Fruit fly (Drosophila melanogaster) whole organism, embryonic: Measurements from ENCODE around the gene CG10365.

ENCODE experiments used
- ATbp ChIP-seq: fragments of 200-800 bp; sonication (Bioruptor generic); optimal IDR thresholded peaks from 2 replicates; lab custom pipeline; 2017; ENCODE audit warnings: missing biosample characterization, mild to moderate bottlenecking, missing genetic modification characterization, missing genetic modification reagents
- BEAF-32 ChIP-seq: fragments of 200-800 bp; sonication (Bioruptor generic); optimal IDR thresholded peaks from 3 replicates; lab custom pipeline; 2017; ENCODE audit warnings: missing biosample characterization, missing genetic modification characterization, mild to moderate bottlenecking, moderate library complexity, missing genetic modification reagents
- CG10267 ChIP-seq: fragments of 200-800 bp; sonication (Bioruptor generic); optimal IDR thresholded peaks from 2 replicates; lab custom pipeline; 2018; ENCODE audit warnings: missing biosample characterization, mild to moderate bottlenecking, missing genetic modification characterization, moderate library complexity
- CG11695 ChIP-seq: fragments of 200-800 bp; sonication (Bioruptor generic); IDR thresholded peaks from 3 replicates; pipeline ENCODE4 v1.3.6; 2022; ENCODE audit warnings: missing biosample characterization, missing genetic modification characterization
- CG12659 ChIP-seq: fragments of 200-800 bp; sonication (Bioruptor generic); optimal IDR thresholded peaks from 3 replicates; lab custom pipeline; 2017; ENCODE audit warnings: mild to moderate bottlenecking, missing biosample characterization, missing genetic modification reagents, missing genetic modification characterization
- CG13123 ChIP-seq: fragments of 200-800 bp; sonication (Bioruptor generic); optimal IDR thresholded peaks from 2 replicates; lab custom pipeline; 2016; ENCODE audit warnings: missing biosample characterization, missing genetic modification characterization
- CG1529 ChIP-seq: fragments of 200-800 bp; sonication (Bioruptor generic); optimal IDR thresholded peaks from 3 replicates; lab custom pipeline; 2018; ENCODE audit warnings: missing biosample characterization, missing genetic modification characterization
- CG17186 ChIP-seq: fragments of 200-800 bp; sonication (Bioruptor generic); optimal IDR thresholded peaks from 3 replicates; lab custom pipeline; 2017; ENCODE audit warnings: missing biosample characterization, missing genetic modification reagents, missing genetic modification characterization
- CG3163 ChIP-seq: fragments of 200-800 bp; sonication (Bioruptor generic); optimal IDR thresholded peaks from 3 replicates; lab custom pipeline; 2016; ENCODE audit warnings: missing biosample characterization, missing genetic modification characterization
- CG32772 ChIP-seq: fragments of 200-800 bp; sonication (Bioruptor generic); IDR thresholded peaks from 2 replicates; pipeline ENCODE4 v1.3.6; 2022; ENCODE audit warnings: missing biosample characterization, missing genetic modification characterization
- CG3281 ChIP-seq: fragments of 200-800 bp; sonication (Bioruptor generic); optimal IDR thresholded peaks from 3 replicates; lab custom pipeline; 2017; ENCODE audit warnings: missing biosample characterization, mild to moderate bottlenecking, missing genetic modification characterization
- CG4617 ChIP-seq: fragments of 200-800 bp; sonication (Bioruptor generic); optimal IDR thresholded peaks from 3 replicates; lab custom pipeline; 2016; ENCODE audit warnings: missing biosample characterization, missing genetic modification characterization, borderline replicate concordance
- CG4854 ChIP-seq: fragments of 200-800 bp; sonication (Bioruptor generic); optimal IDR thresholded peaks from 2 replicates; lab custom pipeline; 2016; ENCODE audit warnings: missing biosample characterization, missing genetic modification characterization, inconsistent platforms
- CG5245 ChIP-seq: fragments of 200-800 bp; sonication (Bioruptor generic); optimal IDR thresholded peaks from 3 replicates; lab custom pipeline; 2016; ENCODE audit warnings: missing biosample characterization, missing genetic modification characterization
- CG6689 ChIP-seq: fragments of 200-800 bp; sonication (Bioruptor generic); IDR thresholded peaks from 2 replicates; pipeline ENCODE4 v1.3.6; 2022; ENCODE audit warnings: missing biosample characterization, missing genetic modification characterization
- CG6854 ChIP-seq: fragments of 200-800 bp; sonication (Bioruptor generic); optimal IDR thresholded peaks from 3 replicates; lab custom pipeline; 2017; ENCODE audit warnings: missing biosample characterization, mild to moderate bottlenecking, missing genetic modification characterization
- CG7372 ChIP-seq: fragments of 200-800 bp; sonication (Bioruptor generic); IDR thresholded peaks from 2 replicates; pipeline ENCODE4 v1.3.6; 2022; ENCODE audit warnings: missing biosample characterization, missing genetic modification characterization
- CG7963 ChIP-seq: fragments of 200-800 bp; sonication (Bioruptor generic); IDR thresholded peaks from 3 replicates; pipeline ENCODE4 v1.3.6; 2022; ENCODE audit warnings: missing biosample characterization, missing genetic modification characterization; ENCODE audit not compliant: partially characterized antibody
- CG8359 ChIP-seq: fragments of 200-800 bp; sonication (Bioruptor generic); optimal IDR thresholded peaks from 2 replicates; lab custom pipeline; 2017; ENCODE audit warnings: missing biosample characterization, mild to moderate bottlenecking, missing genetic modification characterization, borderline replicate concordance
- CG9215 ChIP-seq: fragments of 200-800 bp; sonication (Bioruptor generic); IDR thresholded peaks from 2 replicates; pipeline ENCODE4 v1.3.6; 2022; ENCODE audit warnings: missing biosample characterization, missing genetic modification characterization
- CTCF ChIP-seq: fragments of 200-800 bp; sonication (Bioruptor generic); optimal IDR thresholded peaks from 2 replicates; lab custom pipeline; 2017; ENCODE audit warnings: missing biosample characterization, mild to moderate bottlenecking, missing genetic modification characterization, moderate library complexity
- D19B ChIP-seq: fragments of 200-800 bp; sonication (Bioruptor generic); optimal IDR thresholded peaks from 2 replicates; lab custom pipeline; 2017; ENCODE audit warnings: missing biosample characterization, mild to moderate bottlenecking, missing genetic modification characterization
- Dek ChIP-seq: fragments of 200-800 bp; sonication (Bioruptor generic); optimal IDR thresholded peaks from 3 replicates; lab custom pipeline; 2019; ENCODE audit warnings: missing biosample characterization, mild to moderate bottlenecking, missing genetic modification characterization, moderate library complexity
- Dip2 ChIP-seq: fragments of 200-800 bp; sonication (Bioruptor generic); IDR thresholded peaks from 2 replicates; pipeline ENCODE4 v1.3.6; 2022; ENCODE audit warnings: missing biosample characterization, missing genetic modification characterization
- Dip3 ChIP-seq: fragments of 200-800 bp; sonication (Bioruptor generic); optimal IDR thresholded peaks from 3 replicates; lab custom pipeline; 2016; ENCODE audit warnings: missing biosample characterization, missing genetic modification characterization
- Dp ChIP-seq: fragments of 200-800 bp; sonication (Bioruptor generic); optimal IDR thresholded peaks from 2 replicates; lab custom pipeline; 2018; ENCODE audit warnings: missing biosample characterization, mild to moderate bottlenecking, missing genetic modification characterization, moderate library complexity
- ERR ChIP-seq: fragments of 200-800 bp; sonication (Bioruptor generic); optimal IDR thresholded peaks from 2 replicates; lab custom pipeline; 2016; ENCODE audit warnings: missing biosample characterization, missing genetic modification characterization
- Hmr ChIP-seq: fragments of 200-800 bp; sonication (Bioruptor generic); optimal IDR thresholded peaks from 3 replicates; lab custom pipeline; 2017; ENCODE audit warnings: mild to moderate bottlenecking, missing biosample characterization, missing genetic modification reagents, missing genetic modification characterization
- Lpt ChIP-seq: fragments of >200 bp; optimal IDR thresholded peaks from 2 replicates; lab custom pipeline; 2018; ENCODE audit warnings: missing biosample characterization, missing genetic modification characterization
- NfI ChIP-seq: fragments of 200-800 bp; sonication (Bioruptor generic); optimal IDR thresholded peaks from 3 replicates; lab custom pipeline; 2018; ENCODE audit warnings: missing biosample characterization, mild to moderate bottlenecking, missing genetic modification characterization, moderate library complexity
- Optix ChIP-seq: fragments of 200-800 bp; sonication (Bioruptor generic); IDR thresholded peaks from 3 replicates; pipeline ENCODE4 v1.3.6; 2022; ENCODE audit warnings: missing biosample characterization, missing genetic modification characterization
- Ravus ChIP-seq: fragments of 200-800 bp; sonication (Bioruptor generic); IDR thresholded peaks from 2 replicates; pipeline ENCODE4 v1.3.6; 2022; ENCODE audit warnings: missing biosample characterization, missing genetic modification characterization
- Spps ChIP-seq: fragments of 200-800 bp; sonication (Bioruptor generic); optimal IDR thresholded peaks from 2 replicates; lab custom pipeline; 2018; ENCODE audit warnings: missing biosample characterization, mild to moderate bottlenecking, missing genetic modification characterization
- TFAM ChIP-seq: fragments of 200-800 bp; sonication (Bioruptor generic); optimal IDR thresholded peaks from 2 replicates; lab custom pipeline; 2017; ENCODE audit warnings: missing biosample characterization, missing genetic modification characterization, inconsistent platforms
- Vsx1 ChIP-seq: fragments of 200-800 bp; sonication (Bioruptor generic); optimal IDR thresholded peaks from 2 replicates; lab custom pipeline; 2017; ENCODE audit warnings: missing biosample characterization, mild to moderate bottlenecking, missing genetic modification characterization, missing genetic modification reagents
- ab ChIP-seq: fragments of 200-800 bp; sonication (Bioruptor generic); optimal IDR thresholded peaks from 2 replicates; lab custom pipeline; 2016; ENCODE audit warnings: missing biosample characterization, missing genetic modification characterization
- aop ChIP-seq: fragments of 200-800 bp; sonication (Bioruptor generic); IDR thresholded peaks from 2 replicates; pipeline ENCODE4 v1.3.6; 2022; ENCODE audit warnings: missing biosample characterization, missing genetic modification characterization
- ara ChIP-seq: fragments of 200-800 bp; sonication (Bioruptor generic); IDR thresholded peaks from 2 replicates; pipeline ENCODE4 v1.3.6; 2022; ENCODE audit warnings: missing biosample characterization, missing genetic modification characterization
- btn ChIP-seq: fragments of 200-800 bp; sonication (Bioruptor generic); optimal IDR thresholded peaks from 2 replicates; lab custom pipeline; 2016; ENCODE audit warnings: missing biosample characterization, missing genetic modification characterization
- caup ChIP-seq: fragments of 200-800 bp; sonication (Bioruptor generic); optimal IDR thresholded peaks from 3 replicates; lab custom pipeline; 2017; ENCODE audit warnings: missing biosample characterization, mild to moderate bottlenecking, missing genetic modification characterization, moderate library complexity; ENCODE audit not compliant: severe bottlenecking
- fd102C ChIP-seq: fragments of 200-800 bp; sonication (Bioruptor generic); optimal IDR thresholded peaks from 2 replicates; lab custom pipeline; 2018; ENCODE audit warnings: missing biosample characterization, mild to moderate bottlenecking, missing genetic modification characterization, moderate library complexity
- ftz-f1 ChIP-seq: fragments of 200-800 bp; sonication (Bioruptor generic); optimal IDR thresholded peaks from 2 replicates; lab custom pipeline; 2016; ENCODE audit warnings: missing biosample characterization, missing genetic modification characterization
- insv ChIP-seq, 2 experiments: fragments of 200-800 bp; sonication (Bioruptor generic); optimal IDR thresholded peaks; 3 replicates each; lab custom pipeline; 2016 to 2018; ENCODE audit warnings: missing biosample characterization in 2 of 2, missing genetic modification characterization in 2 of 2
- lab ChIP-seq: fragments of 200-800 bp; sonication (Bioruptor generic); optimal IDR thresholded peaks from 3 replicates; lab custom pipeline; 2017; ENCODE audit warnings: missing biosample characterization, missing genetic modification characterization, mild to moderate bottlenecking, moderate library complexity, missing genetic modification reagents
- lmd ChIP-seq: fragments of 200-800 bp; sonication (Bioruptor generic); IDR thresholded peaks from 2 replicates; pipeline ENCODE4 v1.3.6; 2022; ENCODE audit warnings: missing biosample characterization, missing genetic modification characterization
- pb ChIP-seq: fragments of 200-800 bp; sonication (Bioruptor generic); optimal IDR thresholded peaks from 3 replicates; lab custom pipeline; 2016; ENCODE audit warnings: missing biosample characterization, missing genetic modification characterization
- pum ChIP-seq: fragments of 200-800 bp; sonication (Bioruptor generic); optimal IDR thresholded peaks from 2 replicates; lab custom pipeline; 2016; ENCODE audit warnings: missing biosample characterization, missing genetic modification characterization
- rib ChIP-seq: fragments of 200-800 bp; sonication (Bioruptor generic); IDR thresholded peaks from 2 replicates; pipeline ENCODE4 v1.3.6; 2022; ENCODE audit warnings: missing biosample characterization, missing genetic modification characterization
- sd ChIP-seq: fragments of 200-800 bp; sonication (Bioruptor generic); optimal IDR thresholded peaks from 3 replicates; lab custom pipeline; 2018; ENCODE audit warnings: missing biosample characterization, mild to moderate bottlenecking, missing genetic modification characterization, moderate library complexity
- sna ChIP-seq: fragments of 200-800 bp; sonication (Bioruptor generic); IDR thresholded peaks from 2 replicates; pipeline ENCODE4 v1.3.6; 2022; ENCODE audit warnings: missing biosample characterization, missing genetic modification characterization; ENCODE audit not compliant: partially characterized antibody
- sqz ChIP-seq: fragments of 200-800 bp; sonication (Bioruptor generic); optimal IDR thresholded peaks from 3 replicates; lab custom pipeline; 2018; ENCODE audit warnings: missing biosample characterization, mild to moderate bottlenecking, missing genetic modification characterization
- stwl ChIP-seq: fragments of 200-800 bp; sonication (Bioruptor generic); optimal IDR thresholded peaks from 3 replicates; lab custom pipeline; 2018; ENCODE audit warnings: missing biosample characterization, mild to moderate bottlenecking, missing genetic modification characterization, moderate library complexity
- tio ChIP-seq: fragments of 200-800 bp; sonication (Bioruptor generic); optimal IDR thresholded peaks from 2 replicates; lab custom pipeline; 2017; ENCODE audit warnings: missing biosample characterization, missing genetic modification characterization, inconsistent platforms
- toy ChIP-seq: fragments of 200-800 bp; sonication (Bioruptor generic); IDR thresholded peaks from 2 replicates; pipeline ENCODE4 v1.3.6; 2022; ENCODE audit warnings: missing biosample characterization, missing genetic modification characterization

The CG10365 gene

DNA sequence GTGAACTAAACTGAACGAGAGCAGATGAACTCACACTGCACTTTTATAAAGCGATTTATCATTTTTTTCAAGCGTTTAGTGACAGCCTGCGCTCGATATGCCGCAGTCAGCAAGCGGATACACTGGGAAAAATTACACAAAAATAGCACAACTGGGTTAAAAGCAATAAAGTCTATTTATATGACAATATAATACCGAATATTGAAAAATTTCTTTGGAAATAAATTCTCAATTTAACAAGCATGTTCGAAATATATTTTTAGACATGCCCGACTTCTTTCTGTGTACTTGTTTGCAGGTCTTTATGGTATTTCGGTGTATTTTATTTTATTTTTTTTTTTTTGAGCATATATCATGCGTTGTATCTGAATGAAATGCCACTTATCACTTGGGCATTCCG, 9.2 kb upstream of the CG10365 start (continued):
- no peak for TF ChIP-seq CG3281
- TF ChIP-seq stwl (tag; lab: Kevin White, UChicago), result no peak
- TF ChIP-seq Dip3, result no peak
- peak; percentile 14 for TF ChIP-seq sd (tag; lab: Kevin White, UChicago)
- TF ChIP-seq sqz, result peak; percentile 41
- no peak for TF ChIP-seq TFAM (GFP tag; lab: Kevin White, UChicago)
- TF ChIP-seq Hmr, result peak; percentile 1
- TF ChIP-seq CG4854, result no peak
- peak; percentile 38 for TF ChIP-seq CG12659 (GFP tag; lab: Kevin White, UChicago)
- peak; percentile 34 for TF ChIP-seq CG13123 (GFP tag; lab: Kevin White, UChicago)
- peak; percentile 9 for TF ChIP-seq CTCF (GFP tag; lab: Kevin White, UChicago)
- TF ChIP-seq tio (GFP tag; lab: Kevin White, UChicago), result peak; percentile 52
- peak; percentile 65 for TF ChIP-seq pum
- peak; percentile 39 for TF ChIP-seq Vsx1
- TF ChIP-seq CG8359 (GFP tag; lab: Kevin White, UChicago), result no peak
- TF ChIP-seq toy, result no peak
- 0 out of 2 replicates have a peak, but pooled peaks have one; percentile 13 for TF ChIP-seq aop (GFP tag; lab: Robert Waterston, UW)
- TF ChIP-seq Spps (tag; lab: Kevin White, UChicago), result peak; percentile 33
- TF ChIP-seq CG7963, result no peak
- TF ChIP-seq ab, result peak; percentile 13
- no peak for TF ChIP-seq insv (GFP tag; optimal IDR thresholded peaks at IDR 0.05; lab: Kevin White, UChicago)
- no peak for TF ChIP-seq ERR (GFP tag; lab: Kevin White, UChicago)
- TF ChIP-seq CG6854 (GFP tag; lab: Kevin White, UChicago), result no peak
- TF ChIP-seq CG17186 (GFP tag; lab: Kevin White, UChicago), result no peak
- 0 out of 2 replicates have a peak, but pooled peaks have one; percentile 21 for TF ChIP-seq CG6689 (GFP tag; lab: Robert Waterston, UW)
- TF ChIP-seq ATbp, result peak; percentile 59
- TF ChIP-seq ara (GFP tag; lab: Robert Waterston, UW), result peak; percentile 75
- TF ChIP-seq ftz-f1 (GFP tag; lab: Kevin White, UChicago), result no peak
- TF ChIP-seq CG3163 (GFP tag; lab: Kevin White, UChicago), result no peak
- peak; percentile 45 for TF ChIP-seq fd102C (GFP tag; lab: Kevin White, UChicago)
- TF ChIP-seq Dip2, result no peak
- peak; percentile 68 for TF ChIP-seq CG32772 (GFP tag; lab: Robert Waterston, UW)
- TF ChIP-seq CG9215 (GFP tag; lab: Robert Waterston, UW), result peak; percentile 20; the same call in 1 of the 2 replicates
- TF ChIP-seq CG4617, result no peak
- TF ChIP-seq BEAF-32 (GFP tag; lab: Kevin White, UChicago), result no peak
- no peak for TF ChIP-seq sna (GFP tag; lab: Robert Waterston, UW)
- peak; percentile 45 for TF ChIP-seq NfI (GFP tag; lab: Kevin White, UChicago)
- no peak for TF ChIP-seq CG7372 (GFP tag; lab: Robert Waterston, UW)

DNA sequence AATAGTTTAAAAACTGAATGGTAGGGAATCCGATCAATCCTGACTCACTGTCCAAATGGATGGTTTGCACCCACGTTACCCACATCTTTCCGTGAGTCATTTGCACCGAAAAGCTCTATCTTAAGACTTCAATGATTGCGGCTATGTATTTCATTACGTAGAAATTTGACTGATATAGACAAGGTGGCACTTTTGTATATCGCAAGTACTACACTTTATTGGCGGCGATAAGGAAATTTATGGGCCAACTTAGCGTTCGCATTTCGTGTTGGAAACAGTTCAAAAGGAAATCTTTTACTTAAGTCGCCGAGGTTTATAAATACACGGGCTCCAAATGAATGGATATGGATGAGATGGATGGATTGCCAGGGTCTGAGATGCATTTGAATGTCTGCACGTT, 8.3 kb upstream of the CG10365 start:
- TF ChIP-seq lab (GFP tag; lab: Kevin White, UChicago) (peak; percentile 28), rib (no peak), pb (GFP tag; lab: Kevin White, UChicago) (no peak), Ravus (GFP tag; lab: Robert Waterston, UW) (no peak), CG5245 (GFP tag; lab: Kevin White, UChicago) (no peak), Dek (tag; lab: Kevin White, UChicago) (no peak), Lpt (GFP tag; lab: Kevin White, UChicago) (no peak), Optix (GFP tag; lab: Robert Waterston, UW) (no peak), sd (tag; lab: Kevin White, UChicago) (peak; percentile 37), lmd (no peak), CG1529 (GFP tag; lab: Kevin White, UChicago) (no peak), caup (GFP tag; lab: Kevin White, UChicago) (no peak), CG11695 (GFP tag; lab: Robert Waterston, UW) (no peak), Dp (GFP tag; lab: Kevin White, UChicago) (no peak), btn (GFP tag; lab: Kevin White, UChicago) (no peak), D19B (GFP tag; lab: Kevin White, UChicago) (no peak), CG10267 (no peak)
